Worm (Caenorhabditis elegans) whole organism, midembryonic: ENCODE data around the gene F08G12.3.

Source experiments
- T22C8.4 ChIP-seq: fragments of 200-800 bp; sonication (Bioruptor generic); IDR thresholded peaks from 2 replicates; pipeline ENCODE4 v1.3.6; 2022; ENCODE audit warnings: missing genetic modification characterization, missing compliant biosample characterization
- cog-1 ChIP-seq: sonication (generic microtip); optimal IDR thresholded peaks from 2 replicates; lab custom pipeline; 2016; ENCODE audit warnings: missing genetic modification characterization, missing compliant biosample characterization
- flt-1 ChIP-seq: fragments of 200-800 bp; sonication (Bioruptor generic); IDR thresholded peaks from 2 replicates; pipeline ENCODE4 v1.3.6; 2022; ENCODE audit warnings: missing genetic modification characterization, missing compliant biosample characterization
- klf-2 ChIP-seq: fragments of 200-800 bp; sonication (Bioruptor generic); conservative IDR thresholded peaks from 2 replicates; pipeline ENCODE4 v1.3.6; 2022; ENCODE audit warnings: missing genetic modification reagents, missing genetic modification characterization, missing compliant biosample characterization
- med-1 ChIP-seq: sonication (generic microtip); optimal IDR thresholded peaks from 2 replicates; lab custom pipeline; 2017; ENCODE audit warnings: missing genetic modification characterization, mild to moderate bottlenecking, missing compliant biosample characterization, antibody characterized with exemption, missing genetic modification reagents; ENCODE audit not compliant: insufficient read depth
- ref-1 ChIP-seq: fragments of 200-800 bp; sonication (Bioruptor generic); conservative IDR thresholded peaks from 2 replicates; pipeline ENCODE4 v1.3.6; 2022; ENCODE audit warnings: missing genetic modification reagents, missing genetic modification characterization, missing compliant biosample characterization
- tab-1 ChIP-seq: fragments of 200-800 bp; sonication (Bioruptor generic); IDR thresholded peaks from 2 replicates; pipeline ENCODE4 v1.3.6; 2022; ENCODE audit warnings: missing genetic modification characterization, missing compliant biosample characterization
- ztf-23 ChIP-seq: fragments of 200-800 bp; sonication (Bioruptor generic); IDR thresholded peaks from 2 replicates; pipeline ENCODE4 v1.3.6; 2022; ENCODE audit warnings: missing genetic modification reagents, missing genetic modification characterization, missing compliant biosample characterization
- ztf-29 ChIP-seq: fragments of 200-800 bp; sonication (Bioruptor generic); IDR thresholded peaks from 2 replicates; pipeline ENCODE4 v1.3.6; 2022; ENCODE audit warnings: missing genetic modification reagents, missing genetic modification characterization, missing compliant biosample characterization

F08G12.3 gene

ce11 chrX:11307056-11307455 is 7.0 kb downstream of the F08G12.3 start, which contains the start of gene vhl-1:
TSS of gene vhl-1 (plus strand) at chrX:11307356.
- TF ChIP-seq klf-2 (GFP tag; lab: Robert Waterston, UW) (no peak), ref-1 (GFP tag; lab: Robert Waterston, UW) (no peak), T22C8.4 (GFP tag; lab: Robert Waterston, UW) (no peak), ztf-23 (GFP tag; lab: Robert Waterston, UW) (no peak), ztf-29 (no peak), cog-1 (tag; lab: Kevin White, UChicago) (no peak), tab-1 (GFP tag; lab: Robert Waterston, UW) (no peak), flt-1 (GFP tag; lab: Robert Waterston, UW) (no peak), med-1 (GFP tag; lab: Kevin White, UChicago) (no peak)

ce11 chrX:11310285-11310838 is 10.3 kb downstream of the F08G12.3 start, which contains the start of gene F08G12.5:
TSS of gene F08G12.5 (minus strand) at chrX:11310285.
- TF ChIP-seq klf-2 (GFP tag; lab: Robert Waterston, UW), result no peak
- TF ChIP-seq tab-1 (GFP tag; lab: Robert Waterston, UW), result no peak
- TF ChIP-seq cog-1 (tag; lab: Kevin White, UChicago), result no peak
- no peak for TF ChIP-seq ref-1 (GFP tag; lab: Robert Waterston, UW)
- no peak for TF ChIP-seq T22C8.4 (GFP tag; lab: Robert Waterston, UW)
- no peak for TF ChIP-seq ztf-23 (GFP tag; lab: Robert Waterston, UW)
- TF ChIP-seq ztf-29, result no peak
- TF ChIP-seq med-1 (GFP tag; lab: Kevin White, UChicago), result no peak
- TF ChIP-seq flt-1 (GFP tag; lab: Robert Waterston, UW), result no peak

ce11 chrX:11315392-11315791 is 15.3 kb downstream of the F08G12.3 start, which contains the start of gene F08G12.11:
TSS of gene F08G12.11 (minus strand) at chrX:11315572.
- no peak for TF ChIP-seq ref-1 (GFP tag; lab: Robert Waterston, UW)
- no peak for TF ChIP-seq T22C8.4 (GFP tag; lab: Robert Waterston, UW)
- TF ChIP-seq klf-2 (GFP tag; lab: Robert Waterston, UW), result no peak
- TF ChIP-seq cog-1 (tag; lab: Kevin White, UChicago), result no peak
- TF ChIP-seq ztf-29, result no peak
- TF ChIP-seq flt-1 (GFP tag; lab: Robert Waterston, UW), result no peak
- TF ChIP-seq tab-1 (GFP tag; lab: Robert Waterston, UW), result no peak
- TF ChIP-seq ztf-23 (GFP tag; lab: Robert Waterston, UW), result no peak
- TF ChIP-seq med-1 (GFP tag; lab: Kevin White, UChicago), result no peak

ce11 chrX:11316750-11317149 is 16.7 kb downstream of the F08G12.3 start, which contains the start of gene nlp-57:
TSS of gene nlp-57 (plus strand) at chrX:11317050.
- no peak for TF ChIP-seq klf-2 (GFP tag; lab: Robert Waterston, UW)
- TF ChIP-seq flt-1 (GFP tag; lab: Robert Waterston, UW), result no peak
- no peak for TF ChIP-seq med-1 (GFP tag; lab: Kevin White, UChicago)
- TF ChIP-seq ztf-23 (GFP tag; lab: Robert Waterston, UW), result no peak
- no peak for TF ChIP-seq ref-1 (GFP tag; lab: Robert Waterston, UW)
- no peak for TF ChIP-seq tab-1 (GFP tag; lab: Robert Waterston, UW)
- TF ChIP-seq cog-1 (tag; lab: Kevin White, UChicago), result no peak
- no peak for TF ChIP-seq T22C8.4 (GFP tag; lab: Robert Waterston, UW)
- TF ChIP-seq ztf-29, result no peak

- no peak for TF ChIP-seq ref-1 (GFP tag; lab: Robert Waterston, UW)
- TF ChIP-seq T22C8.4 (GFP tag; lab: Robert Waterston, UW), result no peak
- no peak for TF ChIP-seq klf-2 (GFP tag; lab: Robert Waterston, UW)
- no peak for TF ChIP-seq ztf-29
- no peak for TF ChIP-seq cog-1 (tag; lab: Kevin White, UChicago)
- TF ChIP-seq ztf-23 (GFP tag; lab: Robert Waterston, UW), result no peak
- no peak for TF ChIP-seq tab-1 (GFP tag; lab: Robert Waterston, UW)
- no peak for TF ChIP-seq flt-1 (GFP tag; lab: Robert Waterston, UW)
- TF ChIP-seq med-1 (GFP tag; lab: Kevin White, UChicago), result no peak
Measured at ce11 chrX:11317939-11318338, 17.9 kb downstream of the F08G12.3 start, which contains the start of gene hizr-1. TSS of gene hizr-1 (plus strand) at chrX:11318278.

ce11 chrX:11323225-11323624 is 23.2 kb downstream of the F08G12.3 start:
- TF ChIP-seq med-1 (GFP tag; lab: Kevin White, UChicago), result no peak
- no peak for TF ChIP-seq klf-2 (GFP tag; lab: Robert Waterston, UW)
- no peak for TF ChIP-seq T22C8.4 (GFP tag; lab: Robert Waterston, UW)
- no peak for TF ChIP-seq tab-1 (GFP tag; lab: Robert Waterston, UW)
- TF ChIP-seq ref-1 (GFP tag; lab: Robert Waterston, UW), result no peak
- TF ChIP-seq ztf-29, result no peak
- TF ChIP-seq ztf-23 (GFP tag; lab: Robert Waterston, UW), result no peak
- TF ChIP-seq flt-1 (GFP tag; lab: Robert Waterston, UW), result no peak

- TF ChIP-seq klf-2 (GFP tag; lab: Robert Waterston, UW) (no peak), med-1 (GFP tag; lab: Kevin White, UChicago) (no peak), T22C8.4 (GFP tag; lab: Robert Waterston, UW) (no peak), cog-1 (tag; lab: Kevin White, UChicago) (no peak), flt-1 (GFP tag; lab: Robert Waterston, UW) (no peak), ztf-23 (GFP tag; lab: Robert Waterston, UW) (no peak), ztf-29 (no peak), tab-1 (GFP tag; lab: Robert Waterston, UW) (no peak), ref-1 (GFP tag; lab: Robert Waterston, UW) (no peak)
Measured at ce11 chrX:11324240-11324639, 24.2 kb downstream of the F08G12.3 start, which contains the start of gene asm-2. TSS of gene asm-2 (minus strand) at chrX:11324251.

- TF ChIP-seq T22C8.4 (GFP tag; lab: Robert Waterston, UW) (no peak), ztf-23 (GFP tag; lab: Robert Waterston, UW) (no peak), med-1 (GFP tag; lab: Kevin White, UChicago) (no peak), cog-1 (tag; lab: Kevin White, UChicago) (no peak), ref-1 (GFP tag; lab: Robert Waterston, UW) (no peak)
Measured at ce11 chrX:11326827-11327226, 26.8 kb downstream of the F08G12.3 start, which contains the start of gene ZK455.5. TSS of gene ZK455.5 (minus strand) at chrX:11326927.
